Fruit fly (Drosophila melanogaster): Measurements from ENCODE around the gene tna.

- TF ChIP-seq insv (optimal IDR thresholded peaks at IDR 0.05) (no peak), ttk (optimal IDR thresholded peaks at IDR 0.05) (no peak)
These were observed 23.4 kb upstream of the tna start for dm6 chr3L:10811881-10812280.
